Fruit fly (Drosophila melanogaster): ENCODE data around the gene Gs1.

Gene Gs1

dm6 chr2L:117750-118149, 14.1 kb upstream of the Gs1 start (continued):
- TF ChIP-seq Trl (optimal IDR thresholded peaks at IDR 0.05) (no peak), Trl (GFP tag; optimal IDR thresholded peaks at IDR 0.05) (peak; percentile 14), CG8924 (tag; optimal IDR thresholded peaks at IDR 0.05) (no peak), ato (GFP tag; IDR thresholded peaks at IDR 0.05; ENCODE audit: partially characterized antibody) (no peak), HmgZ (tag; optimal IDR thresholded peaks at IDR 0.05) (peak; percentile 14), CG12659 (GFP tag; optimal IDR thresholded peaks at IDR 0.05) (no peak), lbe (GFP tag; optimal IDR thresholded peaks at IDR 0.05) (no peak), dmrt99B (tag; optimal IDR thresholded peaks at IDR 0.05) (no peak), gsb (GFP tag; IDR thresholded peaks at IDR 0.05) (0 out of 2 replicates have a peak, but pooled peaks have one; percentile 10), CG11093 (GFP tag; IDR thresholded peaks at IDR 0.05) (no peak), CG18011 (GFP tag; optimal IDR thresholded peaks at IDR 0.05) (no peak), CG2875 (GFP tag; optimal IDR thresholded peaks at IDR 0.05) (peak; percentile 56), vnd (GFP tag; IDR thresholded peaks at IDR 0.05; ENCODE audit: partially characterized antibody) (no peak), vfl (GFP tag; optimal IDR thresholded peaks at IDR 0.05) (no peak), CG17361 (GFP tag; IDR thresholded peaks at IDR 0.05) (no peak), Tbp (GFP tag; optimal IDR thresholded peaks at IDR 0.05) (no peak), Ssrp (tag; optimal IDR thresholded peaks at IDR 0.05) (no peak), seq (GFP tag; IDR thresholded peaks at IDR 0.05) (peak; percentile 28; the same call in 1 of the 2 replicates), Xbp1 (GFP tag; optimal IDR thresholded peaks at IDR 0.05) (no peak), CG3847 (GFP tag; IDR thresholded peaks at IDR 0.05) (no peak), Oaz (GFP tag; IDR thresholded peaks at IDR 0.05) (no peak), CG15601 (tag; optimal IDR thresholded peaks at IDR 0.05) (peak; percentile 57), Dbx (GFP tag; IDR thresholded peaks at IDR 0.05) (0 out of 3 replicates have a peak, but pooled peaks have one; percentile 41), aop (GFP tag; IDR thresholded peaks at IDR 0.05) (no peak), CG3838 (GFP tag; optimal IDR thresholded peaks at IDR 0.05) (no peak), pho (GFP tag; optimal IDR thresholded peaks at IDR 0.05) (no peak), tgo (GFP tag; IDR thresholded peaks at IDR 0.05) (no peak), sima (GFP tag; optimal IDR thresholded peaks at IDR 0.05) (no peak), H2.0 (GFP tag; IDR thresholded peaks at IDR 0.05) (no peak), MTF-1 (GFP tag; optimal IDR thresholded peaks at IDR 0.05; ENCODE audit: borderline replicate concordance) (peak; percentile 53), exex (tag; optimal IDR thresholded peaks at IDR 0.05) (peak; percentile 11), scrt (GFP tag; optimal IDR thresholded peaks at IDR 0.05) (no peak), NC2α (GFP tag; optimal IDR thresholded peaks at IDR 0.05) (no peak), CG5180 (GFP tag; optimal IDR thresholded peaks at IDR 0.05) (peak; percentile 40), dati (GFP tag; IDR thresholded peaks at IDR 0.05) (no peak), caup (GFP tag; optimal IDR thresholded peaks at IDR 0.05; ENCODE audit: severe bottlenecking) (peak; percentile 31), hkb (optimal IDR thresholded peaks at IDR 0.05) (no peak), hkb (GFP tag; IDR thresholded peaks at IDR 0.05) (peak; percentile 56), run (tag; optimal IDR thresholded peaks at IDR 0.05) (no peak), pita (GFP tag; optimal IDR thresholded peaks at IDR 0.05) (no peak), Dfd (GFP tag; optimal IDR thresholded peaks at IDR 0.05) (no peak), CG43689 (GFP tag; IDR thresholded peaks at IDR 0.05) (no peak), inv (GFP tag; IDR thresholded peaks at IDR 0.05; ENCODE audit: partially characterized antibody) (no peak), CG9437 (GFP tag; optimal IDR thresholded peaks at IDR 0.05) (no peak), nerfin-2 (GFP tag; IDR thresholded peaks at IDR 0.05; ENCODE audit: partially characterized antibody) (no peak), BtbVII (GFP tag; optimal IDR thresholded peaks at IDR 0.05) (peak; percentile 54), Dek (tag; optimal IDR thresholded peaks at IDR 0.05) (no peak), Hmr (GFP tag; optimal IDR thresholded peaks at IDR 0.05) (peak; percentile 32), CTCF (GFP tag; optimal IDR thresholded peaks at IDR 0.05) (peak; percentile 16), tup (GFP tag; optimal IDR thresholded peaks at IDR 0.05) (peak; percentile 55), CG8478 (optimal IDR thresholded peaks at IDR 0.05) (no peak), NfI (GFP tag; optimal IDR thresholded peaks at IDR 0.05) (peak; percentile 13), Mes4 (GFP tag; optimal IDR thresholded peaks at IDR 0.05) (no peak)

Data from whole organism, embryonic.